Worm (Caenorhabditis elegans) whole organism, young adult: ENCODE results near the gene nlp-59.

ENCODE experiments used
- C17E4.6 ChIP-seq: fragments of 200-800 bp; sonication (Bioruptor generic); IDR thresholded peaks from 2 replicates; pipeline ENCODE4 v1.3.6; 2022; ENCODE audit warnings: missing genetic modification reagents, missing genetic modification characterization, missing compliant biosample characterization
- Y53G8AR.9 ChIP-seq: fragments of 200-800 bp; sonication (Bioruptor generic); conservative IDR thresholded peaks from 2 replicates; pipeline ENCODE4 v1.3.6; 2022; ENCODE audit warnings: missing genetic modification reagents, missing genetic modification characterization, missing compliant biosample characterization
- Y56A3A.18 ChIP-seq: fragments of 200-800 bp; sonication (Bioruptor generic); IDR thresholded peaks from 2 replicates; pipeline ENCODE4 v1.3.6; 2022; ENCODE audit warnings: missing genetic modification reagents, missing genetic modification characterization, missing compliant biosample characterization
- Y79H2A.3 ChIP-seq: fragments of 200-800 bp; sonication (Bioruptor generic); conservative IDR thresholded peaks from 2 replicates; pipeline ENCODE4 v1.3.6; 2022; ENCODE audit warnings: missing genetic modification reagents, missing genetic modification characterization, missing compliant biosample characterization
- akir-1 ChIP-seq: fragments of 200-800 bp; sonication (Bioruptor generic); optimal IDR thresholded peaks from 2 replicates; lab custom pipeline; 2018; ENCODE audit warnings: mild to moderate bottlenecking, missing genetic modification characterization, moderate library complexity, missing compliant biosample characterization
- aptf-3 ChIP-seq: fragments of 200-800 bp; sonication (Bioruptor generic); IDR thresholded peaks from 2 replicates; pipeline ENCODE4 v1.3.6; 2022; ENCODE audit warnings: missing genetic modification characterization, missing compliant biosample characterization
- atf-7 ChIP-seq: sonication (generic microtip); optimal IDR thresholded peaks from 2 replicates; lab custom pipeline; 2017; ENCODE audit warnings: mild to moderate bottlenecking, missing genetic modification characterization, missing compliant biosample characterization
- attf-3 ChIP-seq: fragments of 200-800 bp; sonication (Bioruptor generic); conservative IDR thresholded peaks from 2 replicates; pipeline ENCODE4 v1.3.6; 2022; ENCODE audit warnings: missing genetic modification reagents, missing genetic modification characterization, missing compliant biosample characterization
- bed-2 ChIP-seq: fragments of 200-800 bp; sonication (Bioruptor generic); IDR thresholded peaks from 2 replicates; pipeline ENCODE4 v1.3.6; 2022; ENCODE audit warnings: missing genetic modification reagents, missing genetic modification characterization, missing compliant biosample characterization
- ceh-27 ChIP-seq: fragments of 200-800 bp; sonication (Bioruptor generic); optimal IDR thresholded peaks from 2 replicates; lab custom pipeline; 2018; ENCODE audit warnings: mild to moderate bottlenecking, missing genetic modification characterization, moderate library complexity, missing compliant biosample characterization
- ceh-40 ChIP-seq: fragments of 200-800 bp; sonication (Bioruptor generic); IDR thresholded peaks from 2 replicates; pipeline ENCODE4 v1.3.6; 2022; ENCODE audit warnings: missing genetic modification characterization, missing compliant biosample characterization
- ceh-79 ChIP-seq: sonication (generic microtip); optimal IDR thresholded peaks from 2 replicates; lab custom pipeline; 2017; ENCODE audit warnings: mild to moderate bottlenecking, missing genetic modification characterization, missing compliant biosample characterization
- dpff-1 ChIP-seq: sonication (generic microtip); optimal IDR thresholded peaks from 2 replicates; lab custom pipeline; 2017; ENCODE audit warnings: mild to moderate bottlenecking, missing genetic modification characterization, missing compliant biosample characterization
- ekl-4 ChIP-seq: fragments of 200-800 bp; sonication (Bioruptor generic); IDR thresholded peaks from 2 replicates; pipeline ENCODE4 v1.3.6; 2022; ENCODE audit warnings: missing genetic modification reagents, missing genetic modification characterization, missing compliant biosample characterization
- fkh-3 ChIP-seq: sonication (generic microtip); optimal IDR thresholded peaks from 2 replicates; lab custom pipeline; 2016; ENCODE audit warnings: mild to moderate bottlenecking, missing genetic modification characterization, missing compliant biosample characterization
- gei-17 ChIP-seq: fragments of 200-800 bp; sonication (Bioruptor generic); optimal IDR thresholded peaks from 2 replicates; lab custom pipeline; 2018; ENCODE audit warnings: mild to moderate bottlenecking, missing genetic modification characterization, missing compliant biosample characterization
- him-1 ChIP-seq: sonication (generic microtip); optimal IDR thresholded peaks from 2 replicates; lab custom pipeline; 2016; ENCODE audit warnings: missing genotype, missing genetic modification reagents, missing genetic modification characterization, missing compliant biosample characterization
- hmg-1.2 ChIP-seq: fragments of 200-800 bp; sonication (Bioruptor generic); IDR thresholded peaks from 2 replicates; pipeline ENCODE4 v1.3.6; 2022; ENCODE audit warnings: missing genetic modification reagents, missing genetic modification characterization, missing compliant biosample characterization
- lag-1 ChIP-seq: fragments of 200-800 bp; sonication (Bioruptor generic); IDR thresholded peaks from 2 replicates; pipeline ENCODE4 v1.3.6; 2022; ENCODE audit warnings: missing genetic modification reagents, missing genetic modification characterization, missing compliant biosample characterization
- let-607 ChIP-seq, 2 experiments: fragments of 200-800 bp in 1 of 2; sonication (Bioruptor generic) in 1 of 2; sonication (generic microtip) in 1 of 2; optimal IDR thresholded peaks; 2 replicates each; lab custom pipeline; 2016 to 2018; ENCODE audit warnings: mild to moderate bottlenecking in 2 of 2, missing compliant biosample characterization in 2 of 2, missing genetic modification characterization in 2 of 2, moderate library complexity in 2 of 2, missing genotype in 1 of 2
- lin-35 ChIP-seq, 3 experiments: fragments of 150-350 bp in 2 of 3; sonication (generic microtip) in 1 of 3; optimal IDR thresholded peaks; 2 replicates each; lab custom pipeline; 2014 to 2018; ENCODE audit warnings: missing biosample characterization in 3 of 3, missing genetic modification characterization in 3 of 3, missing genetic modification reagents in 3 of 3
- lin-54 ChIP-seq: fragments of 200-800 bp; sonication (Bioruptor generic); optimal IDR thresholded peaks from 2 replicates; lab custom pipeline; 2018; ENCODE audit warnings: mild to moderate bottlenecking, missing genetic modification characterization, missing compliant biosample characterization
- lir-1 ChIP-seq: fragments of 200-800 bp; sonication (Bioruptor generic); conservative IDR thresholded peaks from 2 replicates; pipeline ENCODE4 v1.3.6; 2022; ENCODE audit warnings: missing genetic modification reagents, missing genetic modification characterization, missing compliant biosample characterization
- lsl-1 ChIP-seq: fragments of 200-800 bp; sonication (Bioruptor generic); optimal IDR thresholded peaks from 2 replicates; lab custom pipeline; 2018; ENCODE audit warnings: mild to moderate bottlenecking, missing genetic modification characterization, moderate library complexity, missing compliant biosample characterization
- madf-6 ChIP-seq: fragments of 200-800 bp; sonication (Bioruptor generic); IDR thresholded peaks from 2 replicates; pipeline ENCODE4 v1.3.6; 2022; ENCODE audit warnings: missing genetic modification reagents, missing genetic modification characterization, missing compliant biosample characterization
- mel-28 ChIP-seq: sonication (generic microtip); optimal IDR thresholded peaks from 2 replicates; lab custom pipeline; 2016; ENCODE audit warnings: borderline replicate concordance, mild to moderate bottlenecking, missing genetic modification characterization, missing compliant biosample characterization
- mxl-1 ChIP-seq: sonication (generic microtip); optimal IDR thresholded peaks from 2 replicates; lab custom pipeline; 2016; ENCODE audit warnings: missing genetic modification characterization, missing compliant biosample characterization
- nfya-2 ChIP-seq: fragments of 200-800 bp; sonication (Bioruptor generic); IDR thresholded peaks from 2 replicates; pipeline ENCODE4 v1.3.6; 2022; ENCODE audit warnings: missing genetic modification reagents, missing genetic modification characterization, missing compliant biosample characterization
- nfyb-1 ChIP-seq: fragments of 200-800 bp; sonication (Bioruptor generic); IDR thresholded peaks from 2 replicates; pipeline ENCODE4 v1.3.6; 2022; ENCODE audit warnings: missing genetic modification reagents, missing genetic modification characterization, missing compliant biosample characterization
- nhr-120 ChIP-seq: fragments of 200-800 bp; sonication (Bioruptor generic); IDR thresholded peaks from 2 replicates; pipeline ENCODE4 v1.3.6; 2022; ENCODE audit warnings: missing genetic modification characterization, missing compliant biosample characterization
- nhr-90 ChIP-seq: sonication (generic microtip); optimal IDR thresholded peaks from 2 replicates; lab custom pipeline; 2016; ENCODE audit warnings: missing genotype, mild to moderate bottlenecking, missing genetic modification characterization, missing compliant biosample characterization
- pha-4 ChIP-seq: fragments of 150-350 bp; sonication (generic microtip); optimal IDR thresholded peaks from 2 replicates; lab custom pipeline; 2014; ENCODE audit warnings: missing biosample characterization, missing genetic modification reagents, missing genetic modification characterization
- rcor-1 ChIP-seq: fragments of 200-800 bp; sonication (Bioruptor generic); IDR thresholded peaks from 2 replicates; pipeline ENCODE4 v1.3.6; 2022; ENCODE audit warnings: missing genetic modification reagents, missing genetic modification characterization, missing compliant biosample characterization
- rpc-1 ChIP-seq, 2 experiments: fragments of 150-350 bp in 1 of 2; sonication (generic microtip) in 1 of 2; optimal IDR thresholded peaks; 2 replicates each; lab custom pipeline; 2014 to 2018; ENCODE audit warnings: missing biosample characterization in 1 of 2, missing genetic modification characterization in 1 of 2, missing genetic modification reagents in 1 of 2, missing genotype in 1 of 2
- sea-2 ChIP-seq: fragments of 200-800 bp; sonication (Bioruptor generic); IDR thresholded peaks from 2 replicates; pipeline ENCODE4 v1.3.6; 2022; ENCODE audit warnings: missing genetic modification characterization, missing compliant biosample characterization
- sptf-2 ChIP-seq: fragments of 200-800 bp; sonication (Bioruptor generic); optimal IDR thresholded peaks from 2 replicates; lab custom pipeline; 2018; ENCODE audit warnings: mild to moderate bottlenecking, missing genetic modification characterization, missing compliant biosample characterization
- tlf-1 ChIP-seq: fragments of 200-800 bp; sonication (Bioruptor generic); optimal IDR thresholded peaks from 2 replicates; lab custom pipeline; 2018; ENCODE audit warnings: mild to moderate bottlenecking, missing genetic modification characterization, missing compliant biosample characterization
- ztf-26 ChIP-seq: sonication (generic microtip); optimal IDR thresholded peaks from 2 replicates; lab custom pipeline; 2017; ENCODE audit warnings: missing genetic modification characterization, missing compliant biosample characterization

nlp-59 gene

ce11 chrV:15002184-15002690 is 31.0 kb downstream of the nlp-59 start, which contains the start of the genes fib-1 and mut-15 (continued):
- TF ChIP-seq akir-1 (GFP tag; lab: Kevin White, UChicago), result peak; percentile 47
- TF ChIP-seq madf-6 (GFP tag; lab: Robert Waterston, UW), result peak; percentile 84
- TF ChIP-seq atf-7 (tag; lab: Kevin White, UChicago), result peak; percentile 34
- TF ChIP-seq ceh-27 (GFP tag; lab: Kevin White, UChicago), result peak; percentile 95
- TF ChIP-seq pha-4 (tag; lab: Kevin White, UChicago), result peak; percentile 85
- TF ChIP-seq lir-1 (GFP tag; lab: Robert Waterston, UW), result peak; percentile 54; the same call in 1 of the 2 replicates
- TF ChIP-seq ekl-4, result peak; percentile 84
- no peak for TF ChIP-seq mel-28
- TF ChIP-seq let-607 (tag; optimal IDR thresholded peaks at IDR 0.05; lab: Kevin White, UChicago), result peak in 1 of 2 experiments; percentile 52
- TF ChIP-seq nfyb-1 (GFP tag; lab: Robert Waterston, UW), result peak; percentile 87
- no peak for TF ChIP-seq nfya-2
- no peak for TF ChIP-seq sptf-2 (GFP tag; lab: Kevin White, UChicago)
- peak; percentile 80 for TF ChIP-seq tlf-1
- peak; percentile 75 for TF ChIP-seq ztf-26 (tag; lab: Kevin White, UChicago)
- no peak for TF ChIP-seq fkh-3 (tag; lab: Kevin White, UChicago)
- TF ChIP-seq attf-3 (GFP tag; lab: Robert Waterston, UW), result peak; percentile 85
- TF ChIP-seq mxl-1 (tag; lab: Kevin White, UChicago), result no peak
- no peak for TF ChIP-seq ceh-79 (tag; lab: Kevin White, UChicago)
- no peak for TF ChIP-seq Y79H2A.3 (GFP tag; lab: Robert Waterston, UW)
- TF ChIP-seq lin-35 (GFP tag; optimal IDR thresholded peaks at IDR 0.05; lab: Kevin White, UChicago), result peak in 2 of 3 experiments; percentile 48 to 80
- TF ChIP-seq dpff-1, result no peak
- no peak for TF ChIP-seq nhr-120 (GFP tag; lab: Robert Waterston, UW)
- peak; percentile 82 for TF ChIP-seq Y53G8AR.9 (GFP tag; lab: Robert Waterston, UW)
- 0 out of 2 replicates have a peak, but pooled peaks have one; percentile 27 for TF ChIP-seq sea-2 (GFP tag; lab: Robert Waterston, UW)
- TF ChIP-seq ceh-40 (GFP tag; lab: Robert Waterston, UW), result no peak
- TF ChIP-seq bed-2 (GFP tag; lab: Robert Waterston, UW), result peak; percentile 66; the same call in 1 of the 2 replicates
- no peak for TF ChIP-seq rpc-1 (optimal IDR thresholded peaks at IDR 0.05; lab: Kevin White, UChicago)
- TF ChIP-seq rpc-1 (tag; optimal IDR thresholded peaks at IDR 0.05; lab: Kevin White, UChicago), result no peak
- peak; percentile 86 for TF ChIP-seq lsl-1 (GFP tag; lab: Kevin White, UChicago)
- no peak for TF ChIP-seq lag-1
- no peak for TF ChIP-seq aptf-3 (GFP tag; lab: Robert Waterston, UW)

ce11 chrV:15004800-15005199 is 33.6 kb downstream of the nlp-59 start, which contains the start of gene hrde-2:
Gene hrde-2 (plus strand): TSS chrV:15005100.
- TF ChIP-seq akir-1 (GFP tag; lab: Kevin White, UChicago) (no peak), ceh-40 (GFP tag; lab: Robert Waterston, UW) (no peak), hmg-1.2 (GFP tag; lab: Robert Waterston, UW) (no peak), let-607 (tag; optimal IDR thresholded peaks at IDR 0.05; lab: Kevin White, UChicago) (no peak), C17E4.6 (GFP tag; lab: Robert Waterston, UW) (no peak), gei-17 (GFP tag; lab: Kevin White, UChicago) (no peak), nhr-90 (tag; lab: Kevin White, UChicago) (no peak), dpff-1 (no peak), rcor-1 (GFP tag; lab: Robert Waterston, UW) (no peak), nfya-2 (no peak), him-1 (tag; lab: Kevin White, UChicago) (no peak), Y56A3A.18 (GFP tag; lab: Robert Waterston, UW) (no peak), lin-54 (GFP tag; lab: Kevin White, UChicago) (no peak)
- TF ChIP-seq, all 124 proteins: peak for 0
